Worm (Caenorhabditis elegans) whole organism, L4 larva: ENCODE data around the gene srh-248.
"Not testable (repeated sequence)": the region's sequence is repeated elsewhere in the genome, so short reads cannot be mapped to it uniquely, and the experiment has no call there.

ENCODE experiments used
- aha-1 ChIP-seq: fragments of 150-350 bp; peaks from one replicate; lab custom pipeline; 2014; ENCODE audit warnings: missing biosample characterization, missing genetic modification characterization
- ama-1 ChIP-seq: fragments of 150-350 bp; optimal IDR thresholded peaks from 2 replicates; lab custom pipeline; 2014; ENCODE audit warnings: inconsistent platforms, mixed read lengths
- daf-12 ChIP-seq: fragments of 150-350 bp; optimal IDR thresholded peaks from 2 replicates; lab custom pipeline; 2014; ENCODE audit warnings: missing biosample characterization, missing genetic modification reagents, missing genetic modification characterization
- daf-8 ChIP-seq: fragments of 200-800 bp; sonication (Bioruptor generic); IDR thresholded peaks from 2 replicates; pipeline ENCODE4 v1.3.6; 2022; ENCODE audit warnings: missing genetic modification characterization, missing compliant biosample characterization
- duxl-1 ChIP-seq: sonication (generic microtip); optimal IDR thresholded peaks from 2 replicates; lab custom pipeline; 2016; ENCODE audit warnings: mild to moderate bottlenecking, missing genetic modification characterization, moderate library complexity, missing compliant biosample characterization; ENCODE audit not compliant: poor library complexity
- lin-13 ChIP-seq: fragments of 150-350 bp; optimal IDR thresholded peaks from 2 replicates; lab custom pipeline; 2014; ENCODE audit warnings: missing biosample characterization, missing genetic modification reagents, missing genetic modification characterization
- lin-29 ChIP-seq: fragments of 200-800 bp; sonication (Bioruptor generic); IDR thresholded peaks from 2 replicates; pipeline ENCODE4 v1.3.6; 2022; ENCODE audit warnings: missing genetic modification reagents, missing genetic modification characterization, missing compliant biosample characterization
- lsy-2 ChIP-seq, 2 experiments: fragments of 150-350 bp in 1 of 2; sonication (generic microtip) in 1 of 2; optimal IDR thresholded peaks; 2 replicates each; lab custom pipeline; 2014 to 2017; ENCODE audit warnings: missing biosample characterization in 2 of 2, missing genetic modification characterization in 2 of 2
- php-3 ChIP-seq: fragments of 200-800 bp; sonication (Bioruptor generic); IDR thresholded peaks from 2 replicates; pipeline ENCODE4 v1.3.6; 2022; ENCODE audit warnings: missing genetic modification reagents, missing genetic modification characterization, missing compliant biosample characterization
- zag-1 ChIP-seq: fragments of 150-350 bp; optimal IDR thresholded peaks from 2 replicates; lab custom pipeline; 2014; ENCODE audit warnings: missing biosample characterization, missing genetic modification characterization

ce11 chrV:2975285-2975684, 20.0 kb upstream of the srh-248 start, which contains the start of gene srw-123:
- TF ChIP-seq lin-29 (GFP tag; lab: Robert Waterston, UW); daf-8 (GFP tag; lab: Robert Waterston, UW); lin-13 (GFP tag; lab: Kevin White, UChicago); zag-1 (tag; lab: Kevin White, UChicago); ama-1 (lab: Kevin White, UChicago); php-3 (GFP tag; lab: Robert Waterston, UW); duxl-1 (tag; lab: Kevin White, UChicago); lsy-2 (tag; optimal IDR thresholded peaks at IDR 0.05; lab: Kevin White, UChicago); daf-12 (tag; lab: Kevin White, UChicago); aha-1 (tag; lab: Kevin White, UChicago): not testable (repeated sequence)
